Worm (Caenorhabditis elegans) whole organism, L1 larva: Measurements from ENCODE around the gene srh-208.

Experiments used
- blmp-1 ChIP-seq: fragments of 150-350 bp; optimal IDR thresholded peaks from 2 replicates; lab custom pipeline; 2014; ENCODE audit warnings: missing biosample characterization, missing genetic modification characterization
- ceh-90 ChIP-seq: sonication (generic microtip); optimal IDR thresholded peaks from 2 replicates; lab custom pipeline; 2016; ENCODE audit warnings: missing genetic modification characterization, missing compliant biosample characterization
- ces-1 ChIP-seq: fragments of 150-350 bp; optimal IDR thresholded peaks from 2 replicates; lab custom pipeline; 2014; ENCODE audit warnings: missing biosample characterization, missing genetic modification reagents, missing genetic modification characterization
- dpl-1 ChIP-seq, 3 experiments: fragments of 150-350 bp in 2 of 3; sonication (generic microtip) in 1 of 3; optimal IDR thresholded peaks; 2 replicates each; lab custom pipeline; 2014 to 2017; ENCODE audit warnings: missing biosample characterization in 3 of 3, missing genetic modification characterization in 3 of 3, missing genetic modification reagents in 3 of 3
- elt-3 ChIP-seq, 6 experiments: fragments of 150-350 bp in 1 of 6; sonication (generic microtip); optimal IDR thresholded peaks; 2 replicates each; lab custom pipeline; 2017 to 2018; ENCODE audit warnings: missing biosample characterization in 6 of 6, missing genetic modification characterization in 6 of 6, inconsistent platforms in 1 of 6
- grh-1 ChIP-seq: fragments of 200-800 bp; sonication (Bioruptor generic); IDR thresholded peaks from 2 replicates; pipeline ENCODE4 v1.3.6; 2022; ENCODE audit warnings: missing genetic modification reagents, missing genetic modification characterization, missing compliant biosample characterization
- irx-1 ChIP-seq: sonication (generic microtip); optimal IDR thresholded peaks from 2 replicates; lab custom pipeline; 2016; ENCODE audit warnings: missing genetic modification characterization, missing compliant biosample characterization
- lin-14 ChIP-seq: fragments of 200-800 bp; sonication (Bioruptor generic); optimal IDR thresholded peaks from 2 replicates; lab custom pipeline; 2018; ENCODE audit warnings: mild to moderate bottlenecking, missing genetic modification characterization, moderate library complexity, missing compliant biosample characterization
- lir-3 ChIP-seq: sonication (generic microtip); optimal IDR thresholded peaks from 2 replicates; lab custom pipeline; 2016; ENCODE audit warnings: mild to moderate bottlenecking, missing genetic modification characterization, moderate library complexity, missing compliant biosample characterization; ENCODE audit not compliant: poor library complexity
- mdl-1 ChIP-seq, 2 experiments: fragments of 150-350 bp; optimal IDR thresholded peaks; 2 replicates each; lab custom pipeline; 2014 to 2017; ENCODE audit warnings: missing biosample characterization in 2 of 2, missing genetic modification characterization in 2 of 2, inconsistent platforms in 1 of 2
- mep-1 ChIP-seq: fragments of 150-350 bp; optimal IDR thresholded peaks from 2 replicates; lab custom pipeline; 2014; ENCODE audit warnings: missing biosample characterization, missing genetic modification characterization
- pqm-1 ChIP-seq: sonication (generic microtip); optimal IDR thresholded peaks from 3 replicates; lab custom pipeline; 2017; ENCODE audit warnings: missing biosample characterization, missing genetic modification characterization
- sox-4 ChIP-seq: sonication (generic microtip); optimal IDR thresholded peaks from 2 replicates; lab custom pipeline; 2016; ENCODE audit warnings: missing genetic modification characterization, missing compliant biosample characterization
- zag-1 ChIP-seq: fragments of 150-350 bp; optimal IDR thresholded peaks from 2 replicates; lab custom pipeline; 2014; ENCODE audit warnings: missing biosample characterization, missing genetic modification characterization

DNA sequence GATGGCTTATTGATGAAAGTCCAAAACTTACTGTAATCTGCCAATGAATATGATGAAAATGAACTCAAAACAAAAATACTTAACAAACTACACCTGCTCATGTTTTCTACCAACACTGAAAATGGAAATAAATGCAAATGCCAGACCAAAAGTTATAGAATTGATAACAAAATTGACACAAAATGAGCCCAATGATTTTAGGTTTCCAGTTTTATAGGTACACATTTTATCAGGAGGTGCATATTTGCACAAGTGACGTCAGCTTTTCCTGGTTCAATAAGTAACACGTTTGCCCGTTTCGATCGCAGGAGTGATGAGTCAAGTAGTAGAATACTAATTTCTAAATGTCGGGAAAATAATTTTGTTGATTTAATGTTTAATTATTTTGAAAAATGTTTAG lies 20.4 kb upstream of the srh-208 start, which contains the start of gene F55C9.6:
- TF ChIP-seq irx-1 (tag; lab: Kevin White, UChicago) (no peak), lin-14 (GFP tag; lab: Kevin White, UChicago) (no peak), pqm-1 (no peak), ceh-90 (no peak), mep-1 (tag; lab: Kevin White, UChicago) (no peak), zag-1 (no peak), mdl-1 (tag; optimal IDR thresholded peaks at IDR 0.05; lab: Kevin White, UChicago) (no peak), elt-3 (tag; optimal IDR thresholded peaks at IDR 0.05; lab: Kevin White, UChicago) (no peak), grh-1 (GFP tag; lab: Robert Waterston, UW) (no peak), blmp-1 (tag; lab: Kevin White, UChicago) (no peak), sox-4 (tag; lab: Kevin White, UChicago) (no peak), ces-1 (no peak), lir-3 (tag; lab: Kevin White, UChicago) (no peak), dpl-1 (GFP tag; optimal IDR thresholded peaks at IDR 0.05; lab: Kevin White, UChicago) (no peak)
